Worm (Caenorhabditis elegans): ENCODE data around the gene T15B12.2.

DNA sequence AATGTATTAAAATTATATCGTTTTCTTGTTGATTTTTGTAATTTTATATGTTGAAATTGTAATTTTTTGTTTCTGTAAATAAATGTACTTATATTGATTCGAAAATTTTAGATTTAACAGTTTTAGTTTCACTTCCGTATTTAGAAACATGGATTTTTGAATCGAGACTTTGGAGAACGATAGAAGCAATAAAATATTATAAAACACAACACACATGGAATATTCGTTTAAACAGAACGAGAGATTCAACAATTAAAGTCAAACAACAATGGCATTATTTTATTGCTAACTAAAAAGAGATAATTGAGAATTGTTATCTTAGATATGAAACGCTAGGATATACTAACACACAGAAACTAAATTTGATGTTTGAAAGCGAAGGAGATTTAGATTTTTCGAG lies 33.2 kb downstream of the T15B12.2 start:
- TF ChIP-seq dmd-4 (tag; optimal IDR thresholded peaks at IDR 0.05) (no peak), unc-62 (GFP tag; optimal IDR thresholded peaks at IDR 0.05) (no peak), ZK546.5 (tag; optimal IDR thresholded peaks at IDR 0.05) (no peak), ztf-11 (tag; optimal IDR thresholded peaks at IDR 0.05) (no peak), zag-1 (tag; optimal IDR thresholded peaks at IDR 0.05) (no peak), unc-39 (tag; optimal IDR thresholded peaks at IDR 0.05) (no peak)

Data from whole organism, L2 larva.